Fruit fly (Drosophila melanogaster): Measurements from ENCODE around the gene CG14671.

DNA sequence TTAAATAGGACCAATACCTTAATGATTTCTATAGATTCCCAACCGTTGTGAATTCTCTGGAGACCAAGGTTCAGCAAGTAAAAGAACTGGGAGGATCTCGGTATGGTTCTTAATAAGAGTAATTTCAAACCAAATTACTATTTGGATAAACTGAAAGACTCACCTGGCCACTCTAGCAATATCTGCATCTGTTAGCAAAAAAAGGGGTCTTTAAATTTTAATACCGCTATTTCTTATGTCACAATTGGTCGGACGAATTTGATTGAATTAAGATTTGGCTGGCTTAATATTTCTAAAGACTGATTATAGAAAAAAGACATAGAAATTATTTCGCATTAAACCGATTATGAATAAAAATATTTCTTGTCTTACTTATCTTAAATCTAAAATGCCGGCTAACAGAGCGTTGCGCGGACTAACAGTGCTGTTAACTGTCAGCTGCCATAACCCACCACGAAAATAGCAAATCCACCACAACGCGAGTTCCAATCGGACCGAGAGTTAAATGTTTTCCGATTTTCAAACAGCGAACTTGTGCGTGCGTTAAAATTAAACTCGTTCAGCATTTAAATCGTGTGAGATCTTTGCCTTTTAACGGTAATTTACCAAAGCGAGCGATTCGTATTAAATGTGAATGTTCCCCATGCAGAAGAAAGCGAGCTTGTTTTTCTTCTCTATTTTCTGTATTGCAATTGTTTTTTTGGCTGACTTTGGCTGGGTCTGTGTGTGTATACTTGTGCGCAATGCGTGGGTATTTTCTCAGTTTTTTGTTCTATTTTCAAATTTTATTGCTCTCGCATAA lies 6.2 kb upstream of the CG14671 start, which contains the start of gene CRMP:
- no peak for TF ChIP-seq CG13204 (GFP tag; optimal IDR thresholded peaks at IDR 0.05)
- TF ChIP-seq rn (GFP tag; IDR thresholded peaks at IDR 0.05) = no peak
- TF ChIP-seq Ets98B (GFP tag; IDR thresholded peaks at IDR 0.05) = no peak; the same call in 1 of the 2 replicates
- peak; percentile 32 for TF ChIP-seq CG8301 (tag; optimal IDR thresholded peaks at IDR 0.05)
- no peak for TF ChIP-seq gl (tag; optimal IDR thresholded peaks at IDR 0.05)
- TF ChIP-seq Snoo (tag; optimal IDR thresholded peaks at IDR 0.05) = no peak
- TF ChIP-seq CG10348 (GFP tag; IDR thresholded peaks at IDR 0.05) = no peak
- no peak for TF ChIP-seq Pif1B (GFP tag; optimal IDR thresholded peaks at IDR 0.05)

All from whole organism, pupa.